Fruit fly (Drosophila melanogaster) whole organism, embryonic: ENCODE results near the gene wda.
A peak's percentile ranks its signal among the peaks of the same experiment; 100 is the strongest.

Experiments
- BtbVII ChIP-seq: fragments of 200-800 bp; sonication (Bioruptor generic); optimal IDR thresholded peaks from 3 replicates; lab custom pipeline; 2017; ENCODE audit warnings: missing biosample characterization, mild to moderate bottlenecking, missing genetic modification characterization
- CG10274 ChIP-seq: fragments of 200-800 bp; sonication (Bioruptor generic); optimal IDR thresholded peaks from 3 replicates; lab custom pipeline; 2017; ENCODE audit warnings: missing biosample characterization, mild to moderate bottlenecking, missing genetic modification characterization
- CG10543 ChIP-seq: fragments of 200-800 bp; sonication (Bioruptor generic); optimal IDR thresholded peaks from 3 replicates; lab custom pipeline; 2017; ENCODE audit warnings: missing biosample characterization, mild to moderate bottlenecking, missing genetic modification characterization, moderate library complexity
- CG11456 ChIP-seq: fragments of 200-800 bp; sonication (Bioruptor generic); IDR thresholded peaks from 3 replicates; pipeline ENCODE4 v1.3.6; 2022; ENCODE audit warnings: missing biosample characterization, missing genetic modification characterization
- CG12391 ChIP-seq: fragments of 200-800 bp; sonication (Bioruptor generic); optimal IDR thresholded peaks from 3 replicates; lab custom pipeline; 2018; ENCODE audit warnings: missing biosample characterization, mild to moderate bottlenecking, missing genetic modification characterization, moderate library complexity
- CG13287 ChIP-seq: fragments of 200-800 bp; sonication (Bioruptor generic); IDR thresholded peaks from 2 replicates; pipeline ENCODE4 v1.3.6; 2022; ENCODE audit warnings: missing biosample characterization, missing genetic modification characterization; ENCODE audit not compliant: partially characterized antibody
- CG17359 ChIP-seq: fragments of 200-800 bp; sonication (Bioruptor generic); optimal IDR thresholded peaks from 3 replicates; lab custom pipeline; 2018; ENCODE audit warnings: missing biosample characterization, mild to moderate bottlenecking, missing genetic modification characterization, moderate library complexity
- CG17361 ChIP-seq: fragments of 200-800 bp; sonication (Bioruptor generic); IDR thresholded peaks from 3 replicates; pipeline ENCODE4 v1.3.6; 2022; ENCODE audit warnings: missing biosample characterization, missing genetic modification characterization
- CG2116 ChIP-seq: fragments of 200-800 bp; sonication (Bioruptor generic); optimal IDR thresholded peaks from 3 replicates; lab custom pipeline; 2018; ENCODE audit warnings: missing biosample characterization, mild to moderate bottlenecking, missing genetic modification characterization
- CG2199 ChIP-seq: fragments of 200-800 bp; sonication (Bioruptor generic); IDR thresholded peaks from 3 replicates; pipeline ENCODE4 v1.3.6; 2022; ENCODE audit warnings: missing biosample characterization, missing genetic modification characterization
- CG2202 ChIP-seq: fragments of 200-800 bp; sonication (Bioruptor generic); optimal IDR thresholded peaks from 2 replicates; lab custom pipeline; 2018; ENCODE audit warnings: missing biosample characterization, mild to moderate bottlenecking, missing genetic modification characterization
- CG34422 ChIP-seq: fragments of 200-800 bp; sonication (Bioruptor generic); IDR thresholded peaks from 3 replicates; pipeline ENCODE4 v1.3.6; 2022; ENCODE audit warnings: missing biosample characterization, missing genetic modification characterization
- CG4707 ChIP-seq: fragments of 200-800 bp; sonication (Bioruptor generic); optimal IDR thresholded peaks from 2 replicates; lab custom pipeline; 2018; ENCODE audit warnings: missing biosample characterization, mild to moderate bottlenecking, missing genetic modification characterization, moderate library complexity
- CG6689 ChIP-seq: fragments of 200-800 bp; sonication (Bioruptor generic); IDR thresholded peaks from 2 replicates; pipeline ENCODE4 v1.3.6; 2022; ENCODE audit warnings: missing biosample characterization, missing genetic modification characterization
- CG6791 ChIP-seq: fragments of 200-800 bp; sonication (Bioruptor generic); IDR thresholded peaks from 3 replicates; pipeline ENCODE4 v1.3.6; 2022; ENCODE audit warnings: missing biosample characterization, missing genetic modification characterization; ENCODE audit not compliant: partially characterized antibody
- CG7556 ChIP-seq: fragments of 200-800 bp; sonication (Bioruptor generic); optimal IDR thresholded peaks from 2 replicates; lab custom pipeline; 2017; ENCODE audit warnings: missing biosample characterization, mild to moderate bottlenecking, missing genetic modification characterization
- CG8388 ChIP-seq: fragments of 200-800 bp; sonication (Bioruptor generic); optimal IDR thresholded peaks from 2 replicates; lab custom pipeline; 2019; ENCODE audit warnings: missing biosample characterization, mild to moderate bottlenecking, missing genetic modification characterization, moderate library complexity
- CG8765 ChIP-seq: fragments of 200-800 bp; sonication (Bioruptor generic); IDR thresholded peaks from 2 replicates; pipeline ENCODE4 v1.3.6; 2022; ENCODE audit warnings: missing biosample characterization, missing genetic modification characterization
- CG8924 ChIP-seq: fragments of 200-800 bp; optimal IDR thresholded peaks from 3 replicates; lab custom pipeline; 2019; ENCODE audit warnings: missing biosample characterization, mild to moderate bottlenecking, missing genetic modification characterization, moderate library complexity
- Chrac-16 ChIP-seq: fragments of 200-800 bp; sonication (Bioruptor generic); optimal IDR thresholded peaks from 3 replicates; lab custom pipeline; 2016; ENCODE audit warnings: missing biosample characterization, missing genetic modification characterization
- D19B ChIP-seq: fragments of 200-800 bp; sonication (Bioruptor generic); optimal IDR thresholded peaks from 2 replicates; lab custom pipeline; 2017; ENCODE audit warnings: missing biosample characterization, mild to moderate bottlenecking, missing genetic modification characterization
- E2f2 ChIP-seq: fragments of 200-800 bp; sonication (Bioruptor generic); IDR thresholded peaks from 2 replicates; pipeline ENCODE4 v1.3.6; 2022; ENCODE audit warnings: missing biosample characterization, missing genetic modification characterization
- Ets65A ChIP-seq: fragments of 200-800 bp; sonication (Bioruptor generic); peaks from one replicate; lab custom pipeline; 2016; ENCODE audit warnings: missing biosample characterization, missing genetic modification characterization
- Gug ChIP-seq: fragments of 200-800 bp; sonication (Bioruptor generic); IDR thresholded peaks from 4 replicates; pipeline ENCODE4 v1.3.6; 2022; ENCODE audit warnings: missing biosample characterization, missing genetic modification characterization
- Hand ChIP-seq: fragments of 200-800 bp; sonication (Bioruptor generic); optimal IDR thresholded peaks from 2 replicates; lab custom pipeline; 2017; ENCODE audit warnings: mild to moderate bottlenecking, missing biosample characterization, missing genetic modification reagents, missing genetic modification characterization
- Hmx ChIP-seq: fragments of 200-800 bp; sonication (Bioruptor generic); optimal IDR thresholded peaks from 2 replicates; lab custom pipeline; 2016; ENCODE audit warnings: missing biosample characterization, missing genetic modification characterization
- Hr78 ChIP-seq, 2 experiments: fragments of 200-800 bp in 1 of 2; fragments of >200 bp in 1 of 2; sonication (Bioruptor generic) in 1 of 2; optimal IDR thresholded peaks; 2 replicates each; lab custom pipeline; 2017 to 2019; ENCODE audit warnings: missing biosample characterization in 2 of 2, missing genetic modification characterization in 2 of 2, mild to moderate bottlenecking in 1 of 2, moderate library complexity in 1 of 2
- Max ChIP-seq: fragments of 200-800 bp; sonication (Bioruptor generic); optimal IDR thresholded peaks from 2 replicates; lab custom pipeline; 2016; ENCODE audit warnings: missing biosample characterization, mild to moderate bottlenecking, missing genetic modification characterization
- Meics ChIP-seq: fragments of 200-800 bp; sonication (Bioruptor generic); optimal IDR thresholded peaks from 2 replicates; lab custom pipeline; 2017; ENCODE audit warnings: missing biosample characterization, mild to moderate bottlenecking, missing genetic modification characterization
- Mrtf ChIP-seq: fragments of 200-800 bp; sonication (Bioruptor generic); IDR thresholded peaks from 3 replicates; pipeline ENCODE4 v1.3.6; 2022; ENCODE audit warnings: missing biosample characterization, missing genetic modification characterization
- NFAT ChIP-seq: fragments of 200-800 bp; sonication (Bioruptor generic); IDR thresholded peaks from 2 replicates; pipeline ENCODE4 v1.3.6; 2022; ENCODE audit warnings: missing biosample characterization, missing genetic modification characterization
- Pdp1 ChIP-seq, 2 experiments: fragments of 200-800 bp; sonication (Bioruptor generic); optimal IDR thresholded peaks; 3 replicates each; lab custom pipeline; 2016; ENCODE audit warnings: missing biosample characterization in 2 of 2, missing genetic modification characterization in 2 of 2, mild to moderate bottlenecking in 1 of 2, moderate library complexity in 1 of 2
- Xbp1 ChIP-seq: fragments of 200-800 bp; sonication (Bioruptor generic); optimal IDR thresholded peaks from 3 replicates; lab custom pipeline; 2016; ENCODE audit warnings: missing biosample characterization, mild to moderate bottlenecking, missing genetic modification characterization
- ara ChIP-seq: fragments of 200-800 bp; sonication (Bioruptor generic); IDR thresholded peaks from 2 replicates; pipeline ENCODE4 v1.3.6; 2022; ENCODE audit warnings: missing biosample characterization, missing genetic modification characterization
- az2 ChIP-seq: fragments of 200-800 bp; sonication (Bioruptor generic); optimal IDR thresholded peaks from 3 replicates; lab custom pipeline; 2016; ENCODE audit warnings: missing biosample characterization, missing genetic modification characterization
- crol ChIP-seq: fragments of 200-800 bp; sonication (Bioruptor generic); IDR thresholded peaks from 2 replicates; pipeline ENCODE4 v1.3.6; 2022; ENCODE audit warnings: missing biosample characterization, missing genetic modification characterization
- lov ChIP-seq, 2 experiments: fragments of 200-800 bp in 1 of 2; fragments of >200 bp in 1 of 2; sonication (Bioruptor generic) in 1 of 2; IDR thresholded peaks in 1 of 2; optimal IDR thresholded peaks in 1 of 2; 2 replicates in 1 of 2; 3 replicates in 1 of 2; pipeline versions ENCODE4 v1.3.6 to Lab custom; 2017 to 2022; ENCODE audit warnings: missing biosample characterization in 1 of 2, missing genetic modification characterization in 1 of 2
- maf-S ChIP-seq: fragments of 200-800 bp; sonication (Bioruptor generic); optimal IDR thresholded peaks from 2 replicates; lab custom pipeline; 2016; ENCODE audit warnings: missing biosample characterization, missing genetic modification characterization
- mam ChIP-seq: fragments of 200-800 bp; sonication (Bioruptor generic); optimal IDR thresholded peaks from 3 replicates; lab custom pipeline; 2016; ENCODE audit warnings: missing biosample characterization, missing genetic modification characterization
- pan ChIP-seq, 4 experiments: fragments of >200 bp in 3 of 4; fragments of 200-800 bp in 1 of 4; sonication (Bioruptor generic) in 1 of 4; optimal IDR thresholded peaks in 3 of 4; IDR thresholded peaks in 1 of 4; 2 replicates each; pipeline versions ENCODE4 v1.3.6 to Lab custom; 2017 to 2022; ENCODE audit warnings: missing biosample characterization in 2 of 4, missing genetic modification characterization in 2 of 4, mixed read lengths in 1 of 4
- row ChIP-seq: fragments of 200-800 bp; sonication (Bioruptor generic); IDR thresholded peaks from 3 replicates; pipeline ENCODE4 v1.3.6; 2022; ENCODE audit warnings: missing biosample characterization, missing genetic modification characterization
- sens ChIP-seq: fragments of 200-800 bp; sonication (Bioruptor generic); peaks from one replicate; lab custom pipeline; 2016; ENCODE audit warnings: missing biosample characterization, missing genetic modification characterization
- sens-2 ChIP-seq: fragments of 200-800 bp; sonication (Bioruptor generic); IDR thresholded peaks from 2 replicates; pipeline ENCODE4 v1.3.6; 2022; ENCODE audit warnings: missing biosample characterization, missing genetic modification characterization
- sisA ChIP-seq: fragments of 200-800 bp; sonication (Bioruptor generic); IDR thresholded peaks from 2 replicates; pipeline ENCODE4 v1.3.6; 2022; ENCODE audit warnings: missing biosample characterization, missing genetic modification characterization
- tin ChIP-seq: fragments of 200-800 bp; sonication (Bioruptor generic); optimal IDR thresholded peaks from 3 replicates; lab custom pipeline; 2016; ENCODE audit warnings: missing biosample characterization, missing genetic modification characterization
- tll ChIP-seq, 2 experiments: fragments of 200-800 bp in 1 of 2; fragments of >200 bp in 1 of 2; sonication (Bioruptor generic) in 1 of 2; optimal IDR thresholded peaks; 2 replicates each; lab custom pipeline; 2017 to 2019; ENCODE audit warnings: missing biosample characterization in 2 of 2, missing genetic modification characterization in 2 of 2, mild to moderate bottlenecking in 1 of 2, moderate library complexity in 1 of 2
- usp ChIP-seq: fragments of >200 bp; optimal IDR thresholded peaks from 2 replicates; lab custom pipeline; 2017; ENCODE audit warnings: missing biosample characterization, missing genetic modification characterization
- wor ChIP-seq: fragments of 200-800 bp; sonication (Bioruptor generic); IDR thresholded peaks from 2 replicates; pipeline ENCODE4 v1.3.6; 2022; ENCODE audit warnings: missing biosample characterization, missing genetic modification characterization

The wda gene

DNA sequence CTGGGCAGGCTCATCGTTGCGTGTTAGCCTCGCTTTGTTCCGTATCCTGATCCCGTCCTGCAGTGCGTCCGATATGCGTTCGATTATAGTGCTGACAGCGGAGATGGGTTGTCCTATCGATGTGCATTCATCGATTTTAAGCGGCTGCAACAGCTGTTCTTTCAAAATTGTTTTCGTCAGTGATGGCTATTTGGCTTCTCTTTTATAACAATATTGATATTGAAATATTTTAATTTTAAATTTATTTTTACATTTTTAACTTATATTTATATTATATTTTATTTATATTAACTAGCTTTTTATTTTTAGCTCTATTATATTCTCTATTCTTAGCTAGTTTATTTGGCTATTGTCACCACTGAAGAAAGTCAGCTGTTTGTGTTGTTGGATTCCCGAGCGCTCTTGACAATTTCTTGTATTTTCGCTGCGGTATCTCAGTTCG, at the start of gene wda, which contains the start of gene Pex11c (continued):
- TF ChIP-seq Max (peak; percentile 34), CG2116 (GFP tag; lab: Kevin White, UChicago) (peak; percentile 87), wor (GFP tag; lab: Robert Waterston, UW) (peak; percentile 72), Chrac-16 (GFP tag; lab: Kevin White, UChicago) (peak; percentile 76), CG2199 (GFP tag; lab: Robert Waterston, UW) (no peak), D19B (GFP tag; lab: Kevin White, UChicago) (peak; percentile 44), Hr78 (GFP tag; optimal IDR thresholded peaks at IDR 0.05; lab: Kevin White, UChicago) (no peak), Xbp1 (peak; percentile 87), CG11456 (GFP tag; lab: Robert Waterston, UW) (no peak), NFAT (GFP tag; lab: Robert Waterston, UW) (no peak), CG7556 (peak; percentile 92), E2f2 (GFP tag; lab: Robert Waterston, UW) (peak; percentile 73), sisA (GFP tag; lab: Robert Waterston, UW) (no peak), CG13287 (peak; percentile 78), Hand (GFP tag; lab: Kevin White, UChicago) (peak; percentile 68), Hmx (no peak), CG8924 (tag; lab: Kevin White, UChicago) (peak; percentile 91), ara (GFP tag; lab: Robert Waterston, UW) (peak; percentile 68), Gug (GFP tag; lab: Robert Waterston, UW) (no peak), CG34422 (GFP tag; lab: Robert Waterston, UW) (peak; percentile 93), CG12391 (tag; lab: Kevin White, UChicago) (peak; percentile 98), sens-2 (GFP tag; lab: Robert Waterston, UW) (peak; percentile 50; the same call in 1 of the 2 replicates), CG17359 (peak; percentile 83), CG10274 (GFP tag; lab: Kevin White, UChicago) (no peak), usp (GFP tag; lab: Kevin White, UChicago) (no peak), maf-S (GFP tag; lab: Kevin White, UChicago) (no peak), mam (GFP tag; lab: Kevin White, UChicago) (no peak), BtbVII (GFP tag; lab: Kevin White, UChicago) (peak; percentile 17), CG4707 (GFP tag; lab: Kevin White, UChicago) (no peak), Ets65A (GFP tag; lab: Kevin White, UChicago) (no peak), Mrtf (GFP tag; lab: Robert Waterston, UW) (no peak; the same call in 2 of the 3 replicates)

- TF ChIP-seq crol (GFP tag; lab: Robert Waterston, UW) (peak; percentile 78), CG2199 (GFP tag; lab: Robert Waterston, UW) (0 out of 3 replicates have a peak, but pooled peaks have one; percentile 55), lov (optimal IDR thresholded peaks at IDR 0.05; lab: Kevin White, UChicago) (no peak), lov (GFP tag; IDR thresholded peaks at IDR 0.05; lab: Robert Waterston, UW) (no peak)
- TF ChIP-seq, all 482 proteins: peak for 2
These were observed 48.9 kb upstream of the wda start for dm6 chr3R:23306828-23307227.

DNA sequence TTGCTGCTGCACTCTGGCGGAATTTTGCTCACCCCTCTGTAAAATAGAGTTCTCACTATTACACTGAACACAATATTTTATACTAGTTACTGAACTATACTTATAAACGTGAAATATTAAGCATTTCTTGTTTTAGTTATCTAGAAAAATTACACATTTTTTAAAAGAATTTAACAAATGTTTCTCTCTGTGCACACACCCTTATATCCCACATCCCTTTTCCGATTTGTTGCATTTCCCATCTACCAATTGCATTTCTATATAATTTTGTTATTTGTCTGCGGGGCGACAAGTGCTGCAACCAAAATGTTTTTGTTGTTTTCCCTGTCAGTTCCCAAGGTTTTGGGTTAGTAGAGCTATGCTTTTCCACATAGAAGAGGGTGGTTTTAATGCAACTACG, 45.4 kb upstream of the wda start:
- TF ChIP-seq Pdp1 (GFP tag; optimal IDR thresholded peaks at IDR 0.05; lab: Kevin White, UChicago) (no peak), CG2202 (tag; lab: Kevin White, UChicago) (peak; percentile 3), Meics (GFP tag; lab: Kevin White, UChicago) (no peak), tin (peak; percentile 6), CG17361 (0 out of 3 replicates have a peak, but pooled peaks have one; percentile 40), sens (GFP tag; lab: Kevin White, UChicago) (peak; percentile 83), az2 (peak; percentile 30), tll (GFP tag; optimal IDR thresholded peaks at IDR 0.05; lab: Kevin White, UChicago) (peak in 1 of 2 experiments; percentile 19), pan (optimal IDR thresholded peaks at IDR 0.05; lab: Kevin White, UChicago) (no peak), pan (GFP tag; optimal IDR thresholded peaks at IDR 0.05 in 1 of 2, IDR thresholded peaks at IDR 0.05 in 1 of 2) (peak in 1 of 2 experiments; percentile 40), CG6689 (0 out of 2 replicates have a peak, but pooled peaks have one; percentile 31), row (GFP tag; lab: Robert Waterston, UW) (peak; percentile 49; the same call in 2 of the 3 replicates), CG10543 (GFP tag; lab: Kevin White, UChicago) (no peak), CG6791 (GFP tag; lab: Robert Waterston, UW) (no peak), CG8765 (peak; percentile 59; the same call in 1 of the 2 replicates), CG8388 (GFP tag; lab: Kevin White, UChicago) (peak; percentile 28)
